Worm (Caenorhabditis elegans): ENCODE measurements around the gene T04C12.1.

T04C12.1 gene

ce11 chrV:11059180-11059579 is at the start of gene T04C12.1:
TSS of gene T04C12.1 (minus strand) at chrV:11059269.
- TF ChIP-seq ref-1 (GFP tag; conservative IDR thresholded peaks at IDR 0.05) (no peak), ztf-23 (GFP tag; IDR thresholded peaks at IDR 0.05) (no peak), cog-1 (tag; optimal IDR thresholded peaks at IDR 0.05) (no peak), tab-1 (GFP tag; IDR thresholded peaks at IDR 0.05) (no peak), klf-2 (GFP tag; conservative IDR thresholded peaks at IDR 0.05) (no peak), flt-1 (GFP tag; IDR thresholded peaks at IDR 0.05) (no peak)

ce11 chrV:11104408-11104807 is 45.3 kb upstream of the T04C12.1 start:
- no peak for TF ChIP-seq tab-1 (GFP tag; IDR thresholded peaks at IDR 0.05)
- no peak for TF ChIP-seq ztf-23 (GFP tag; IDR thresholded peaks at IDR 0.05)
- no peak for TF ChIP-seq flt-1 (GFP tag; IDR thresholded peaks at IDR 0.05)
- TF ChIP-seq klf-2 (GFP tag; conservative IDR thresholded peaks at IDR 0.05), result no peak

ce11 chrV:11098599-11098998 is 39.5 kb upstream of the T04C12.1 start, which contains the start of gene cdkl-1:
TSS of gene cdkl-1 (plus strand) at chrV:11098899.
- TF ChIP-seq cog-1 (tag; optimal IDR thresholded peaks at IDR 0.05), result no peak
- TF ChIP-seq ztf-23 (GFP tag; IDR thresholded peaks at IDR 0.05), result no peak
- no peak for TF ChIP-seq T22C8.4 (GFP tag; IDR thresholded peaks at IDR 0.05)
- TF ChIP-seq ztf-29 (GFP tag; IDR thresholded peaks at IDR 0.05), result no peak
- no peak for TF ChIP-seq ref-1 (GFP tag; conservative IDR thresholded peaks at IDR 0.05)
- TF ChIP-seq klf-2 (GFP tag; conservative IDR thresholded peaks at IDR 0.05), result no peak
- TF ChIP-seq flt-1 (GFP tag; IDR thresholded peaks at IDR 0.05), result no peak
- no peak for TF ChIP-seq med-1 (GFP tag; optimal IDR thresholded peaks at IDR 0.05; ENCODE audit: insufficient read depth)
- no peak for TF ChIP-seq tab-1 (GFP tag; IDR thresholded peaks at IDR 0.05)

- TF ChIP-seq med-1 (GFP tag; optimal IDR thresholded peaks at IDR 0.05; ENCODE audit: insufficient read depth) (no peak), ref-1 (GFP tag; conservative IDR thresholded peaks at IDR 0.05) (no peak), T22C8.4 (GFP tag; IDR thresholded peaks at IDR 0.05) (no peak), tab-1 (GFP tag; IDR thresholded peaks at IDR 0.05) (no peak), flt-1 (GFP tag; IDR thresholded peaks at IDR 0.05) (no peak), klf-2 (GFP tag; conservative IDR thresholded peaks at IDR 0.05) (no peak), cog-1 (tag; optimal IDR thresholded peaks at IDR 0.05) (no peak), ztf-29 (GFP tag; IDR thresholded peaks at IDR 0.05) (no peak)
These were observed 36.8 kb upstream of the T04C12.1 start, which contains the start of gene Y42A5A.3 for ce11 chrV:11095873-11096272. TSS of gene Y42A5A.3 (minus strand) at chrV:11095973.

ce11 chrV:11094698-11095097 is 35.6 kb upstream of the T04C12.1 start:
- TF ChIP-seq ztf-23 (GFP tag; IDR thresholded peaks at IDR 0.05), result no peak
- TF ChIP-seq T22C8.4 (GFP tag; IDR thresholded peaks at IDR 0.05), result no peak
- TF ChIP-seq ref-1 (GFP tag; conservative IDR thresholded peaks at IDR 0.05), result no peak
- TF ChIP-seq tab-1 (GFP tag; IDR thresholded peaks at IDR 0.05), result no peak
- TF ChIP-seq cog-1 (tag; optimal IDR thresholded peaks at IDR 0.05), result no peak
- no peak for TF ChIP-seq flt-1 (GFP tag; IDR thresholded peaks at IDR 0.05)
- TF ChIP-seq med-1 (GFP tag; optimal IDR thresholded peaks at IDR 0.05; ENCODE audit: insufficient read depth), result no peak
- TF ChIP-seq ztf-29 (GFP tag; IDR thresholded peaks at IDR 0.05), result no peak
- TF ChIP-seq klf-2 (GFP tag; conservative IDR thresholded peaks at IDR 0.05), result no peak

- TF ChIP-seq ztf-23 (GFP tag; IDR thresholded peaks at IDR 0.05) (no peak), tab-1 (GFP tag; IDR thresholded peaks at IDR 0.05) (no peak), ref-1 (GFP tag; conservative IDR thresholded peaks at IDR 0.05) (no peak), flt-1 (GFP tag; IDR thresholded peaks at IDR 0.05) (no peak), med-1 (GFP tag; optimal IDR thresholded peaks at IDR 0.05; ENCODE audit: insufficient read depth) (no peak)
These were observed 34.4 kb upstream of the T04C12.1 start, which contains the start of gene lact-8 for ce11 chrV:11093163-11094091. TSS of gene lact-8 (minus strand) at chrV:11093607.

ce11 chrV:11087519-11087998 is 28.5 kb upstream of the T04C12.1 start, which contains the start of gene Y42A5A.1:
TSS of gene Y42A5A.1 (plus strand) at chrV:11087948.
- TF ChIP-seq ref-1 (GFP tag; conservative IDR thresholded peaks at IDR 0.05) (no peak), flt-1 (GFP tag; IDR thresholded peaks at IDR 0.05) (no peak), med-1 (GFP tag; optimal IDR thresholded peaks at IDR 0.05; ENCODE audit: insufficient read depth) (no peak), ztf-29 (GFP tag; IDR thresholded peaks at IDR 0.05) (no peak), klf-2 (GFP tag; conservative IDR thresholded peaks at IDR 0.05) (no peak), cog-1 (tag; optimal IDR thresholded peaks at IDR 0.05) (no peak), ztf-23 (GFP tag; IDR thresholded peaks at IDR 0.05) (no peak), T22C8.4 (GFP tag; IDR thresholded peaks at IDR 0.05) (no peak), tab-1 (GFP tag; IDR thresholded peaks at IDR 0.05) (no peak)

- no peak for TF ChIP-seq klf-2 (GFP tag; conservative IDR thresholded peaks at IDR 0.05)
- TF ChIP-seq ztf-23 (GFP tag; IDR thresholded peaks at IDR 0.05), result no peak
- TF ChIP-seq flt-1 (GFP tag; IDR thresholded peaks at IDR 0.05), result no peak
- no peak for TF ChIP-seq med-1 (GFP tag; optimal IDR thresholded peaks at IDR 0.05; ENCODE audit: insufficient read depth)
- TF ChIP-seq cog-1 (tag; optimal IDR thresholded peaks at IDR 0.05), result no peak
- TF ChIP-seq tab-1 (GFP tag; IDR thresholded peaks at IDR 0.05), result no peak
- no peak for TF ChIP-seq ref-1 (GFP tag; conservative IDR thresholded peaks at IDR 0.05)
- no peak for TF ChIP-seq ztf-29 (GFP tag; IDR thresholded peaks at IDR 0.05)
- no peak for TF ChIP-seq T22C8.4 (GFP tag; IDR thresholded peaks at IDR 0.05)
These were observed 28.1 kb upstream of the T04C12.1 start for ce11 chrV:11087119-11087518.

- TF ChIP-seq cog-1 (tag; optimal IDR thresholded peaks at IDR 0.05) (peak; percentile 77), T22C8.4 (GFP tag; IDR thresholded peaks at IDR 0.05) (no peak)
These were observed 24.6 kb upstream of the T04C12.1 start for ce11 chrV:11083691-11084090.

ce11 chrV:11082964-11083363 is 23.9 kb upstream of the T04C12.1 start:
- TF ChIP-seq ztf-29 (GFP tag; IDR thresholded peaks at IDR 0.05), result no peak
- no peak for TF ChIP-seq ztf-23 (GFP tag; IDR thresholded peaks at IDR 0.05)
- TF ChIP-seq ref-1 (GFP tag; conservative IDR thresholded peaks at IDR 0.05), result no peak
- TF ChIP-seq flt-1 (GFP tag; IDR thresholded peaks at IDR 0.05), result no peak
- TF ChIP-seq klf-2 (GFP tag; conservative IDR thresholded peaks at IDR 0.05), result no peak
- TF ChIP-seq med-1 (GFP tag; optimal IDR thresholded peaks at IDR 0.05; ENCODE audit: insufficient read depth), result no peak
- TF ChIP-seq cog-1 (tag; optimal IDR thresholded peaks at IDR 0.05), result no peak
- no peak for TF ChIP-seq tab-1 (GFP tag; IDR thresholded peaks at IDR 0.05)
- TF ChIP-seq T22C8.4 (GFP tag; IDR thresholded peaks at IDR 0.05), result no peak

Data from whole organism, midembryonic.